Worm (Caenorhabditis elegans): Measurements from ENCODE around the gene F35G2.3.

The F35G2.3 gene

DNA sequence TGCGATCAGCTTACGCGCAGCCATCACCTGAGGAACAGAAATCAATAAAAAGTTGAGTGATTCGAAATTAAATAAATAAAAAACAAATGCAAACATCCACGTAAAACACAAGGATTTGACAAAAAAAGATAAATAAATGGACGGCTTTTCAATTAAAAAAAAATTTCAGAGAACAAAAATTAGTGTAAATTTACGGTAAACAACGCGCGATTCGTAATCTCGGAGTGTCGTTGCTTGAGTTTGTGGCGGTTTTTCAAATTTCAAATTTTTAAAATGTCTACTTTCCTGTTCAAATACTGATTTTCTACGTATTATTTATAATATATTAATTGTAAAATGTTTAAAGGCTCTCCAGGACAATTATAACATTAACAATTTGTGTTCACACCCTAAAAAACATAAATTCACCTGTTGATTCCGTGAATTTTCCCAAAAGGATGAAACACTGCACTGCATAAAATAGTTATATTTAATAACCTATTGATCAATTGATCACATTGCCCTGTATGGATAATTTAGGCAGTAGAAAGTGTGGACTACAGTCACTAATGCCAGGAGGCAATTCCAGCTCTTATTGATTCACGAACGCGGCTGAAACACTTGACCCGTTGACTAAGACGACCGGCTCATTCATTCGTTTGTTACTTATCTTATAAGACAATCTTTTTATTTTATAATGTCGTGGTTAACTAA, at the start of gene F35G2.3, which contains the start of gene marb-1:
Gene F35G2.3 (plus strand): TSS at position 643 of the 693 bp plus-strand sequence.
Gene marb-1 (minus strand): TSS at position 27 of the 693 bp plus-strand sequence.
- TF ChIP-seq unc-39 (tag; optimal IDR thresholded peaks at IDR 0.05): no peak
- TF ChIP-seq tbx-2 (tag; optimal IDR thresholded peaks at IDR 0.05): peak; percentile 7
- TF ChIP-seq nhr-76 (tag; optimal IDR thresholded peaks at IDR 0.05): no peak
- peak; percentile 46 for TF ChIP-seq hmg-11 (tag; optimal IDR thresholded peaks at IDR 0.05)
- TF ChIP-seq ceh-82 (tag; optimal IDR thresholded peaks at IDR 0.05): no peak
- TF ChIP-seq nhr-67 (tag; optimal IDR thresholded peaks at IDR 0.05): no peak
- TF ChIP-seq elt-2 (tag; optimal IDR thresholded peaks at IDR 0.05): no peak
- no peak for TF ChIP-seq daf-12 (tag; optimal IDR thresholded peaks at IDR 0.05)
- no peak for TF ChIP-seq mdl-1 (tag; optimal IDR thresholded peaks at IDR 0.05)
- no peak for TF ChIP-seq mml-1 (tag; optimal IDR thresholded peaks at IDR 0.05)
- TF ChIP-seq snpc-4 (tag; optimal IDR thresholded peaks at IDR 0.05): peak; percentile 15
- no peak for TF ChIP-seq unc-62 (GFP tag; optimal IDR thresholded peaks at IDR 0.05)
- TF ChIP-seq nfya-1 (tag; optimal IDR thresholded peaks at IDR 0.05; ENCODE audit: insufficient read depth): peak; percentile 62
- no peak for TF ChIP-seq zag-1 (tag; optimal IDR thresholded peaks at IDR 0.05)
- TF ChIP-seq eor-1 (tag; optimal IDR thresholded peaks at IDR 0.05): no peak
- no peak for TF ChIP-seq egl-27 (tag; optimal IDR thresholded peaks at IDR 0.05)
- TF ChIP-seq R02D3.7 (tag; optimal IDR thresholded peaks at IDR 0.05): peak; percentile 95
- no peak for TF ChIP-seq nhr-12 (tag; optimal IDR thresholded peaks at IDR 0.05)
- TF ChIP-seq ztf-4 (tag; optimal IDR thresholded peaks at IDR 0.05): no peak
- TF ChIP-seq ceh-9 (tag; optimal IDR thresholded peaks at IDR 0.05): no peak
- no peak for TF ChIP-seq aly-2 (tag; optimal IDR thresholded peaks at IDR 0.05)
- TF ChIP-seq nhr-23 (tag; optimal IDR thresholded peaks at IDR 0.05): peak; percentile 68
- no peak for TF ChIP-seq jun-1 (tag; optimal IDR thresholded peaks at IDR 0.05)
- TF ChIP-seq pha-4 (tag; optimal IDR thresholded peaks at IDR 0.05): peak; percentile 82
- no peak for TF ChIP-seq sea-2 (GFP tag; optimal IDR thresholded peaks at IDR 0.05)
- no peak for TF ChIP-seq lsy-12 (tag; optimal IDR thresholded peaks at IDR 0.05)
- peak; percentile 8 for TF ChIP-seq pqm-1 (tag; optimal IDR thresholded peaks at IDR 0.05)
- TF ChIP-seq nhr-28 (tag; optimal IDR thresholded peaks at IDR 0.05): no peak
- no peak for TF ChIP-seq nhr-25 (tag; optimal IDR thresholded peaks at IDR 0.05)
- no peak for TF ChIP-seq egl-5 (tag; optimal IDR thresholded peaks at IDR 0.05)
- TF ChIP-seq lin-15B (tag; optimal IDR thresholded peaks at IDR 0.05): peak; percentile 80
- TF ChIP-seq elt-3 (tag; optimal IDR thresholded peaks at IDR 0.05): no peak
- no peak for TF ChIP-seq ZK546.5 (tag; optimal IDR thresholded peaks at IDR 0.05)
- TF ChIP-seq nhr-11 (tag; optimal IDR thresholded peaks at IDR 0.05): no peak
- TF ChIP-seq fkh-2 (tag; optimal IDR thresholded peaks at IDR 0.05): no peak
- no peak for TF ChIP-seq nhr-237 (tag; optimal IDR thresholded peaks at IDR 0.05)
- TF ChIP-seq lin-39 (tag; optimal IDR thresholded peaks at IDR 0.05): no peak
- TF ChIP-seq ama-1 (optimal IDR thresholded peaks at IDR 0.05): peak; percentile 41
- TF ChIP-seq ceh-16 (tag; optimal IDR thresholded peaks at IDR 0.05): no peak
- TF ChIP-seq nhr-77 (tag; optimal IDR thresholded peaks at IDR 0.05): no peak
- TF ChIP-seq skn-1 (tag; optimal IDR thresholded peaks at IDR 0.05): peak; percentile 69
- TF ChIP-seq ztf-11 (tag; optimal IDR thresholded peaks at IDR 0.05): no peak
- TF ChIP-seq fkh-10 (GFP tag; optimal IDR thresholded peaks at IDR 0.05): no peak
- TF ChIP-seq ceh-28 (tag; optimal IDR thresholded peaks at IDR 0.05): no peak
- TF ChIP-seq elt-1 (tag; optimal IDR thresholded peaks at IDR 0.05): no peak
- TF ChIP-seq fos-1 (tag; optimal IDR thresholded peaks at IDR 0.05): no peak
- peak; percentile 1 for TF ChIP-seq nhr-43 (tag; optimal IDR thresholded peaks at IDR 0.05; ENCODE audit: poor library complexity, severe bottlenecking)

Data from whole organism, L3 larva.